Worm (Caenorhabditis elegans) whole organism, L1 larva: ENCODE results near the gene pkhm-2.
A peak's percentile ranks its signal among the peaks of the same experiment; 100 is the strongest.

Experiments
- C16A3.4 ChIP-seq: fragments of 150-350 bp; optimal IDR thresholded peaks from 2 replicates; lab custom pipeline; 2014; ENCODE audit warnings: missing biosample characterization, missing genetic modification characterization
- F16B12.6 ChIP-seq: fragments of 150-350 bp; optimal IDR thresholded peaks from 2 replicates; lab custom pipeline; 2014; ENCODE audit warnings: missing biosample characterization, missing genetic modification characterization
- Y116A8C.19 ChIP-seq: sonication (generic microtip); optimal IDR thresholded peaks from 2 replicates; lab custom pipeline; 2016; ENCODE audit warnings: missing compliant biosample characterization, missing genetic modification characterization, borderline replicate concordance
- aha-1 ChIP-seq: fragments of 150-350 bp; optimal IDR thresholded peaks from 2 replicates; lab custom pipeline; 2014; ENCODE audit warnings: missing biosample characterization, missing genetic modification characterization
- alr-1 ChIP-seq: fragments of 200-800 bp; sonication (Bioruptor generic); optimal IDR thresholded peaks from 2 replicates; lab custom pipeline; 2018; ENCODE audit warnings: borderline replicate concordance, mild to moderate bottlenecking, missing genetic modification characterization, missing compliant biosample characterization
- aly-2 ChIP-seq: fragments of 150-350 bp; optimal IDR thresholded peaks from 2 replicates; lab custom pipeline; 2014; ENCODE audit warnings: missing biosample characterization, missing genetic modification characterization
- ama-1 ChIP-seq: fragments of 150-350 bp; optimal IDR thresholded peaks from 2 replicates; lab custom pipeline; 2014
- blmp-1 ChIP-seq: fragments of 150-350 bp; optimal IDR thresholded peaks from 2 replicates; lab custom pipeline; 2014; ENCODE audit warnings: missing biosample characterization, missing genetic modification characterization
- ceh-8 ChIP-seq: fragments of 200-800 bp; sonication (Bioruptor generic); optimal IDR thresholded peaks from 2 replicates; lab custom pipeline; 2018; ENCODE audit warnings: mild to moderate bottlenecking, missing genetic modification characterization, moderate library complexity, missing compliant biosample characterization
- dsc-1 ChIP-seq: sonication (generic microtip); optimal IDR thresholded peaks from 2 replicates; lab custom pipeline; 2016; ENCODE audit warnings: mild to moderate bottlenecking, missing genetic modification characterization, missing compliant biosample characterization
- efl-1 ChIP-seq, 4 experiments: fragments of 150-350 bp; optimal IDR thresholded peaks in 3 of 4; peaks in 1 of 4; 1 replicate in 1 of 4; 2 replicates in 3 of 4; lab custom pipeline; 2014; ENCODE audit warnings: missing biosample characterization in 2 of 4, missing genetic modification characterization in 2 of 4, missing genetic modification reagents in 2 of 4
- efl-3 ChIP-seq: fragments of 200-800 bp; sonication (Bioruptor generic); optimal IDR thresholded peaks from 2 replicates; lab custom pipeline; 2018; ENCODE audit warnings: mild to moderate bottlenecking, missing genetic modification characterization, missing compliant biosample characterization
- elt-2 ChIP-seq: sonication (generic microtip); optimal IDR thresholded peaks from 2 replicates; lab custom pipeline; 2016; ENCODE audit warnings: missing genetic modification characterization, mild to moderate bottlenecking, inconsistent platforms, missing compliant biosample characterization, missing genetic modification reagents
- elt-3 ChIP-seq, 6 experiments: fragments of 150-350 bp in 1 of 6; sonication (generic microtip); optimal IDR thresholded peaks; 2 replicates each; lab custom pipeline; 2017 to 2018; ENCODE audit warnings: missing biosample characterization in 6 of 6, missing genetic modification characterization in 6 of 6, inconsistent platforms in 1 of 6
- ets-5 ChIP-seq: fragments of 200-800 bp; sonication (Bioruptor generic); IDR thresholded peaks from 2 replicates; pipeline ENCODE4 v1.3.6; 2022; ENCODE audit warnings: missing genetic modification characterization, missing compliant biosample characterization
- fkh-10 ChIP-seq: sonication (generic microtip); optimal IDR thresholded peaks from 2 replicates; lab custom pipeline; 2017; ENCODE audit warnings: missing biosample characterization, missing genetic modification reagents, missing genetic modification characterization
- fkh-8 ChIP-seq: sonication (generic microtip); optimal IDR thresholded peaks from 2 replicates; lab custom pipeline; 2016; ENCODE audit warnings: mild to moderate bottlenecking, missing genetic modification characterization, missing compliant biosample characterization
- fos-1 ChIP-seq: fragments of 150-350 bp; optimal IDR thresholded peaks from 2 replicates; lab custom pipeline; 2014; ENCODE audit warnings: missing biosample characterization, missing genetic modification characterization
- grh-1 ChIP-seq: fragments of 200-800 bp; sonication (Bioruptor generic); IDR thresholded peaks from 2 replicates; pipeline ENCODE4 v1.3.6; 2022; ENCODE audit warnings: missing genetic modification reagents, missing genetic modification characterization, missing compliant biosample characterization
- hlh-17 ChIP-seq: fragments of 200-800 bp; sonication (Bioruptor generic); optimal IDR thresholded peaks from 2 replicates; lab custom pipeline; 2018; ENCODE audit warnings: missing genetic modification characterization, mild to moderate bottlenecking, missing compliant biosample characterization, moderate library complexity, borderline replicate concordance
- hlh-4 ChIP-seq: sonication (generic microtip); optimal IDR thresholded peaks from 2 replicates; lab custom pipeline; 2016; ENCODE audit warnings: mild to moderate bottlenecking, missing genetic modification characterization, missing compliant biosample characterization
- irx-1 ChIP-seq: sonication (generic microtip); optimal IDR thresholded peaks from 2 replicates; lab custom pipeline; 2016; ENCODE audit warnings: missing genetic modification characterization, missing compliant biosample characterization
- isw-1 ChIP-seq: fragments of 200-800 bp; sonication (Bioruptor generic); IDR thresholded peaks from 2 replicates; pipeline ENCODE4 v1.3.6; 2022; ENCODE audit warnings: missing genetic modification characterization, missing compliant biosample characterization
- lin-13 ChIP-seq: fragments of 150-350 bp; optimal IDR thresholded peaks from 2 replicates; lab custom pipeline; 2014; ENCODE audit warnings: missing biosample characterization, missing genetic modification reagents, missing genetic modification characterization
- lin-15B ChIP-seq: fragments of 150-350 bp; sonication (generic microtip); optimal IDR thresholded peaks from 3 replicates; lab custom pipeline; 2014; ENCODE audit warnings: missing biosample characterization, missing genetic modification characterization
- lin-35 ChIP-seq, 2 experiments: fragments of 150-350 bp; optimal IDR thresholded peaks; 2 replicates each; lab custom pipeline; 2014; ENCODE audit warnings: missing biosample characterization in 2 of 2, missing genetic modification characterization in 2 of 2, missing genetic modification reagents in 2 of 2
- lin-39 ChIP-seq: fragments of 150-350 bp; optimal IDR thresholded peaks from 2 replicates; lab custom pipeline; 2014; ENCODE audit warnings: missing biosample characterization, missing genetic modification reagents, missing genetic modification characterization
- mef-2 ChIP-seq: fragments of 150-350 bp; optimal IDR thresholded peaks from 2 replicates; lab custom pipeline; 2014; ENCODE audit warnings: missing biosample characterization, missing genetic modification characterization
- nhr-11 ChIP-seq: fragments of 150-350 bp; optimal IDR thresholded peaks from 2 replicates; lab custom pipeline; 2014; ENCODE audit warnings: missing biosample characterization, missing genetic modification characterization
- nhr-12 ChIP-seq: sonication (generic microtip); optimal IDR thresholded peaks from 2 replicates; lab custom pipeline; 2017; ENCODE audit warnings: missing biosample characterization, missing genetic modification characterization
- nhr-237 ChIP-seq: fragments of 150-350 bp; optimal IDR thresholded peaks from 2 replicates; lab custom pipeline; 2014; ENCODE audit warnings: missing biosample characterization, missing genetic modification characterization
- nhr-28 ChIP-seq: fragments of 150-350 bp; optimal IDR thresholded peaks from 2 replicates; lab custom pipeline; 2014; ENCODE audit warnings: missing biosample characterization, missing genetic modification characterization
- nhr-47 ChIP-seq: sonication (generic microtip); optimal IDR thresholded peaks from 2 replicates; lab custom pipeline; 2016; ENCODE audit warnings: mild to moderate bottlenecking, missing genetic modification characterization, moderate library complexity, missing compliant biosample characterization
- nhr-71 ChIP-seq: sonication (generic microtip); optimal IDR thresholded peaks from 2 replicates; lab custom pipeline; 2016; ENCODE audit warnings: mild to moderate bottlenecking, missing genetic modification characterization, moderate library complexity, missing compliant biosample characterization
- nhr-76 ChIP-seq: sonication (generic microtip); optimal IDR thresholded peaks from 2 replicates; lab custom pipeline; 2017; ENCODE audit warnings: missing biosample characterization, missing genetic modification characterization
- nhr-77 ChIP-seq: fragments of 150-350 bp; optimal IDR thresholded peaks from 2 replicates; lab custom pipeline; 2014; ENCODE audit warnings: missing biosample characterization, missing genetic modification characterization
- nhr-84 ChIP-seq: sonication (generic microtip); optimal IDR thresholded peaks from 2 replicates; lab custom pipeline; 2017; ENCODE audit warnings: missing biosample characterization, missing genetic modification characterization
- nhr-85 ChIP-seq: sonication (generic microtip); peaks from one replicate; lab custom pipeline; 2016; ENCODE audit warnings: missing genetic modification characterization, inconsistent platforms, missing compliant biosample characterization
- nhr-90 ChIP-seq: sonication (generic microtip); optimal IDR thresholded peaks from 2 replicates; lab custom pipeline; 2016; ENCODE audit warnings: mild to moderate bottlenecking, missing genetic modification characterization, missing compliant biosample characterization; ENCODE audit not compliant: poor library complexity
- pag-3 ChIP-seq: sonication (generic microtip); optimal IDR thresholded peaks from 2 replicates; lab custom pipeline; 2017; ENCODE audit warnings: missing genetic modification characterization, mild to moderate bottlenecking, missing compliant biosample characterization, antibody characterized with exemption, borderline replicate concordance; ENCODE audit not compliant: insufficient read depth
- pax-3 ChIP-seq: fragments of 200-800 bp; sonication (Bioruptor generic); optimal IDR thresholded peaks from 2 replicates; lab custom pipeline; 2018; ENCODE audit warnings: mild to moderate bottlenecking, missing genetic modification characterization, moderate library complexity, missing compliant biosample characterization
- rnt-1 ChIP-seq: sonication (generic microtip); optimal IDR thresholded peaks from 2 replicates; lab custom pipeline; 2016; ENCODE audit warnings: mild to moderate bottlenecking, missing genetic modification characterization, moderate library complexity, missing compliant biosample characterization
- skn-1 ChIP-seq: fragments of 150-350 bp; optimal IDR thresholded peaks from 2 replicates; lab custom pipeline; 2014; ENCODE audit warnings: missing biosample characterization, missing genetic modification characterization
- snpc-4 ChIP-seq: fragments of 150-350 bp; optimal IDR thresholded peaks from 2 replicates; lab custom pipeline; 2014; ENCODE audit warnings: missing biosample characterization, missing genetic modification characterization
- sup-37 ChIP-seq: fragments of 200-800 bp; sonication (Bioruptor generic); optimal IDR thresholded peaks from 2 replicates; lab custom pipeline; 2018; ENCODE audit warnings: mild to moderate bottlenecking, missing genetic modification characterization, missing compliant biosample characterization
- swsn-7 ChIP-seq: sonication (generic microtip); optimal IDR thresholded peaks from 2 replicates; lab custom pipeline; 2016; ENCODE audit warnings: missing genetic modification characterization, missing compliant biosample characterization
- tbx-2 ChIP-seq: sonication (generic microtip); optimal IDR thresholded peaks from 2 replicates; lab custom pipeline; 2016; ENCODE audit warnings: missing genetic modification characterization, missing compliant biosample characterization
- tlp-1 ChIP-seq: fragments of 150-350 bp; optimal IDR thresholded peaks from 2 replicates; lab custom pipeline; 2014; ENCODE audit warnings: missing biosample characterization, missing genetic modification characterization
- unc-62 ChIP-seq: fragments of 150-350 bp; optimal IDR thresholded peaks from 2 replicates; lab custom pipeline; 2014; ENCODE audit warnings: missing biosample characterization, missing genetic modification reagents, missing genetic modification characterization
- unc-86 ChIP-seq: sonication (generic microtip); optimal IDR thresholded peaks from 2 replicates; lab custom pipeline; 2016; ENCODE audit warnings: missing genetic modification characterization, missing compliant biosample characterization
- unc-98 ChIP-seq: fragments of 200-800 bp; sonication (Bioruptor generic); IDR thresholded peaks from 2 replicates; pipeline ENCODE4 v1.3.6; 2022; ENCODE audit warnings: missing genetic modification characterization, missing compliant biosample characterization
- xbp-1 ChIP-seq: sonication (generic microtip); optimal IDR thresholded peaks from 2 replicates; lab custom pipeline; 2016; ENCODE audit warnings: missing genetic modification characterization, missing compliant biosample characterization
- zag-1 ChIP-seq: fragments of 150-350 bp; optimal IDR thresholded peaks from 2 replicates; lab custom pipeline; 2014; ENCODE audit warnings: missing biosample characterization, missing genetic modification characterization

pkhm-2 gene

ce11 chrX:15181454-15181853 is at the start of gene pkhm-2:
Gene pkhm-2, minus strand, starts transcription at chrX:15181465.
- TF ChIP-seq hlh-4 (tag; lab: Kevin White, UChicago) (no peak), elt-3 (tag; optimal IDR thresholded peaks at IDR 0.05; lab: Kevin White, UChicago) (peak in 5 of 6 experiments; percentile 31 to 88 (median 71)), hlh-17 (no peak), lin-39 (tag; lab: Kevin White, UChicago) (peak; percentile 80), tbx-2 (tag; lab: Kevin White, UChicago) (peak; percentile 89), unc-86 (tag; lab: Kevin White, UChicago) (peak; percentile 84), unc-98 (GFP tag; lab: Robert Waterston, UW) (no peak), lin-35 (GFP tag; optimal IDR thresholded peaks at IDR 0.05; lab: Kevin White, UChicago) (peak; percentile 77 to 90), nhr-28 (tag; lab: Kevin White, UChicago) (no peak), sup-37 (GFP tag; lab: Kevin White, UChicago) (peak; percentile 73), nhr-237 (tag; lab: Kevin White, UChicago) (peak; percentile 76), blmp-1 (peak; percentile 98), elt-2 (tag; lab: Kevin White, UChicago) (peak; percentile 67), xbp-1 (tag; lab: Kevin White, UChicago) (peak; percentile 88), nhr-84 (tag; lab: Kevin White, UChicago) (no peak), efl-3 (no peak), nhr-90 (peak; percentile 95), ama-1 (lab: Kevin White, UChicago) (no peak), grh-1 (GFP tag; lab: Robert Waterston, UW) (peak; percentile 92), dsc-1 (tag; lab: Kevin White, UChicago) (peak; percentile 89), nhr-76 (tag; lab: Kevin White, UChicago) (no peak), pag-3 (tag; lab: Kevin White, UChicago) (peak; percentile 22), nhr-85 (tag; lab: Kevin White, UChicago) (peak; percentile 97), nhr-77 (tag; lab: Kevin White, UChicago) (peak; percentile 90), mef-2 (tag; lab: Kevin White, UChicago) (no peak), F16B12.6 (tag; lab: Kevin White, UChicago) (peak; percentile 40), nhr-11 (tag; lab: Kevin White, UChicago) (peak; percentile 67), zag-1 (tag; lab: Kevin White, UChicago) (no peak), alr-1 (no peak), efl-1 (optimal IDR thresholded peaks at IDR 0.05; lab: Kevin White, UChicago) (peak; percentile 79 to 82), efl-1 (GFP tag; optimal IDR thresholded peaks at IDR 0.05 in 1 of 2; lab: Kevin White, UChicago) (peak; percentile 76 to 98), tlp-1 (tag; lab: Kevin White, UChicago) (no peak), unc-62 (GFP tag; lab: Kevin White, UChicago) (no peak), fos-1 (tag; lab: Kevin White, UChicago) (peak; percentile 73), fkh-10 (GFP tag; lab: Kevin White, UChicago) (peak; percentile 46), pax-3 (tag; lab: Kevin White, UChicago) (peak; percentile 59), lin-13 (GFP tag; lab: Kevin White, UChicago) (peak; percentile 85), aha-1 (peak; percentile 65), lin-15B (tag; lab: Kevin White, UChicago) (peak; percentile 52), skn-1 (tag; lab: Kevin White, UChicago) (peak; percentile 79), swsn-7 (tag; lab: Kevin White, UChicago) (peak; percentile 95), nhr-12 (tag; lab: Kevin White, UChicago) (no peak), fkh-8 (peak; percentile 74), irx-1 (tag; lab: Kevin White, UChicago) (peak; percentile 86), Y116A8C.19 (tag; lab: Kevin White, UChicago) (no peak), C16A3.4 (tag; lab: Kevin White, UChicago) (peak; percentile 88), ets-5 (GFP tag; lab: Robert Waterston, UW) (no peak), nhr-47 (tag; lab: Kevin White, UChicago) (peak; percentile 94), aly-2 (tag; lab: Kevin White, UChicago) (peak; percentile 31), rnt-1 (tag; lab: Kevin White, UChicago) (peak; percentile 95), snpc-4 (tag; lab: Kevin White, UChicago) (peak; percentile 91), isw-1 (GFP tag; lab: Robert Waterston, UW) (peak; percentile 76), nhr-71 (tag; lab: Kevin White, UChicago) (peak; percentile 94), ceh-8 (peak; percentile 68)
